Fruit fly (Drosophila melanogaster) whole organism, prepupa: ENCODE results near the gene CG9777.
A peak's percentile ranks its signal among the peaks of the same experiment; 100 is the strongest.

Experiments
- Blimp-1 ChIP-seq: fragments of 200-800 bp; sonication (Bioruptor generic); optimal IDR thresholded peaks from 3 replicates; lab custom pipeline; 2017; ENCODE audit warnings: missing biosample characterization, missing genetic modification characterization, mild to moderate bottlenecking, moderate library complexity, missing genetic modification reagents
- CG10631 ChIP-seq: fragments of 200-800 bp; sonication (Bioruptor generic); optimal IDR thresholded peaks from 2 replicates; lab custom pipeline; 2016; ENCODE audit warnings: missing biosample characterization, missing genetic modification characterization
- CG10669 ChIP-seq: fragments of 200-800 bp; sonication (Bioruptor generic); optimal IDR thresholded peaks from 3 replicates; lab custom pipeline; 2018; ENCODE audit warnings: missing biosample characterization, mild to moderate bottlenecking, missing genetic modification characterization, moderate library complexity
- CG11762 ChIP-seq: fragments of 200-800 bp; sonication (Bioruptor generic); optimal IDR thresholded peaks from 3 replicates; lab custom pipeline; 2016; ENCODE audit warnings: missing biosample characterization, missing genetic modification characterization; ENCODE audit not compliant: insufficient read depth
- CG15336 ChIP-seq: fragments of 200-800 bp; sonication (Bioruptor generic); IDR thresholded peaks from 2 replicates; pipeline ENCODE4 v1.3.6; 2022; ENCODE audit warnings: missing biosample characterization, missing genetic modification characterization
- CG1621 ChIP-seq: fragments of 200-800 bp; sonication (Bioruptor generic); optimal IDR thresholded peaks from 3 replicates; lab custom pipeline; 2018; ENCODE audit warnings: missing biosample characterization, mild to moderate bottlenecking, missing genetic modification characterization
- CG16779 ChIP-seq: fragments of 200-800 bp; sonication (Bioruptor generic); optimal IDR thresholded peaks from 3 replicates; lab custom pipeline; 2017; ENCODE audit warnings: missing biosample characterization, mild to moderate bottlenecking, missing genetic modification characterization
- CG34406 ChIP-seq: fragments of 200-800 bp; sonication (Bioruptor generic); optimal IDR thresholded peaks from 3 replicates; lab custom pipeline; 2016; ENCODE audit warnings: missing biosample characterization, missing genetic modification characterization
- CG3919 ChIP-seq: fragments of 200-800 bp; sonication (Bioruptor generic); optimal IDR thresholded peaks from 3 replicates; lab custom pipeline; 2016; ENCODE audit warnings: missing biosample characterization, missing genetic modification characterization
- CG6276 ChIP-seq: fragments of 200-800 bp; sonication (Bioruptor generic); optimal IDR thresholded peaks from 2 replicates; lab custom pipeline; 2017; ENCODE audit warnings: missing biosample characterization, mild to moderate bottlenecking, missing genetic modification characterization
- CG6808 ChIP-seq: fragments of 200-800 bp; sonication (Bioruptor generic); optimal IDR thresholded peaks from 3 replicates; lab custom pipeline; 2017; ENCODE audit warnings: missing biosample characterization, missing genetic modification characterization, mild to moderate bottlenecking, moderate library complexity, missing genetic modification reagents
- CG7368 ChIP-seq: fragments of 200-800 bp; sonication (Bioruptor generic); optimal IDR thresholded peaks from 3 replicates; lab custom pipeline; 2016; ENCODE audit warnings: missing biosample characterization, missing genetic modification characterization
- CG8319 ChIP-seq: fragments of 200-800 bp; sonication (Bioruptor generic); optimal IDR thresholded peaks from 3 replicates; lab custom pipeline; 2016; ENCODE audit warnings: missing biosample characterization, missing genetic modification characterization
- CG8632 ChIP-seq: fragments of 200-800 bp; sonication (Bioruptor generic); optimal IDR thresholded peaks from 3 replicates; lab custom pipeline; 2016; ENCODE audit warnings: missing biosample characterization, missing genetic modification characterization
- CG9139 ChIP-seq: fragments of 200-800 bp; sonication (Bioruptor generic); optimal IDR thresholded peaks from 3 replicates; lab custom pipeline; 2017; ENCODE audit warnings: missing biosample characterization, mild to moderate bottlenecking, missing genetic modification characterization
- Eip75B ChIP-seq: fragments of 200-800 bp; sonication (Bioruptor generic); optimal IDR thresholded peaks from 3 replicates; lab custom pipeline; 2016; ENCODE audit warnings: missing biosample characterization, missing genetic modification characterization
- Eip78C ChIP-seq: fragments of 200-800 bp; sonication (Bioruptor generic); peaks from one replicate; lab custom pipeline; 2016; ENCODE audit warnings: missing biosample characterization, missing genetic modification characterization
- Eip93F ChIP-seq: fragments of 200-800 bp; sonication (Bioruptor generic); optimal IDR thresholded peaks from 2 replicates; lab custom pipeline; 2016; ENCODE audit warnings: missing biosample characterization, mild to moderate bottlenecking, missing genetic modification characterization
- Ets96B ChIP-seq: fragments of 200-800 bp; optimal IDR thresholded peaks from 2 replicates; lab custom pipeline; 2019; ENCODE audit warnings: missing biosample characterization, mild to moderate bottlenecking, missing genetic modification characterization, moderate library complexity
- Gug ChIP-seq: fragments of 200-800 bp; sonication (Bioruptor generic); IDR thresholded peaks from 2 replicates; pipeline ENCODE4 v1.3.6; 2022; ENCODE audit warnings: missing biosample characterization, missing genetic modification characterization
- Hr4 ChIP-seq: fragments of 200-800 bp; sonication (Bioruptor generic); optimal IDR thresholded peaks from 3 replicates; lab custom pipeline; 2016; ENCODE audit warnings: missing biosample characterization, missing genetic modification characterization
- Met ChIP-seq: fragments of 200-800 bp; sonication (Bioruptor generic); optimal IDR thresholded peaks from 3 replicates; lab custom pipeline; 2016; ENCODE audit warnings: missing biosample characterization, missing genetic modification characterization
- OdsH ChIP-seq: fragments of 200-800 bp; sonication (Bioruptor generic); optimal IDR thresholded peaks from 3 replicates; lab custom pipeline; 2016; ENCODE audit warnings: missing biosample characterization, missing genetic modification characterization
- Smox ChIP-seq: fragments of 200-800 bp; sonication (Bioruptor generic); optimal IDR thresholded peaks from 3 replicates; lab custom pipeline; 2016; ENCODE audit warnings: missing biosample characterization, missing genetic modification characterization
- Sox102F ChIP-seq: fragments of 200-800 bp; sonication (Bioruptor generic); optimal IDR thresholded peaks from 2 replicates; lab custom pipeline; 2016; ENCODE audit warnings: missing biosample characterization, mild to moderate bottlenecking, missing genetic modification characterization
- Sox14 ChIP-seq: fragments of 200-800 bp; sonication (Bioruptor generic); optimal IDR thresholded peaks from 3 replicates; lab custom pipeline; 2016; ENCODE audit warnings: missing biosample characterization, missing genetic modification characterization
- achi ChIP-seq: fragments of 200-800 bp; sonication (Bioruptor generic); optimal IDR thresholded peaks from 3 replicates; lab custom pipeline; 2016; ENCODE audit warnings: missing biosample characterization, missing genetic modification characterization
- acj6 ChIP-seq: fragments of 200-800 bp; sonication (Bioruptor generic); optimal IDR thresholded peaks from 3 replicates; lab custom pipeline; 2016; ENCODE audit warnings: missing biosample characterization, missing genetic modification characterization
- dac ChIP-seq: fragments of 200-800 bp; sonication (Bioruptor generic); optimal IDR thresholded peaks from 2 replicates; lab custom pipeline; 2017; ENCODE audit warnings: missing biosample characterization, mild to moderate bottlenecking, missing genetic modification characterization
- dsx ChIP-seq: fragments of 200-800 bp; optimal IDR thresholded peaks from 3 replicates; lab custom pipeline; 2019; ENCODE audit warnings: missing biosample characterization, mild to moderate bottlenecking, missing genetic modification characterization, moderate library complexity; ENCODE audit not compliant: poor library complexity, severe bottlenecking
- eg ChIP-seq: fragments of 200-800 bp; sonication (Bioruptor generic); IDR thresholded peaks from 3 replicates; pipeline ENCODE4 v1.3.6; 2022; ENCODE audit warnings: missing biosample characterization, missing genetic modification characterization
- esn ChIP-seq: fragments of 200-800 bp; sonication (Bioruptor generic); optimal IDR thresholded peaks from 2 replicates; lab custom pipeline; 2016; ENCODE audit warnings: missing biosample characterization, mild to moderate bottlenecking, missing genetic modification characterization, moderate library complexity
- fd85E ChIP-seq: fragments of 200-800 bp; sonication (Bioruptor generic); optimal IDR thresholded peaks from 3 replicates; lab custom pipeline; 2016; ENCODE audit warnings: missing biosample characterization, missing genetic modification characterization
- fkh ChIP-seq: fragments of 200-800 bp; sonication (Bioruptor generic); optimal IDR thresholded peaks from 3 replicates; lab custom pipeline; 2017; ENCODE audit warnings: missing biosample characterization, mild to moderate bottlenecking, missing genetic modification characterization, moderate library complexity
- lz ChIP-seq: fragments of 200-800 bp; sonication (Bioruptor generic); optimal IDR thresholded peaks from 3 replicates; lab custom pipeline; 2016; ENCODE audit warnings: missing biosample characterization, missing genetic modification characterization
- net ChIP-seq: fragments of 200-800 bp; sonication (Bioruptor generic); optimal IDR thresholded peaks from 3 replicates; lab custom pipeline; 2016; ENCODE audit warnings: missing biosample characterization, missing genetic modification characterization
- pdm3 ChIP-seq: fragments of 200-800 bp; sonication (Bioruptor generic); optimal IDR thresholded peaks from 3 replicates; lab custom pipeline; 2016; ENCODE audit warnings: missing biosample characterization, missing genetic modification characterization
- ss ChIP-seq, 2 experiments: fragments of 200-800 bp; sonication (Bioruptor generic); optimal IDR thresholded peaks; 2 replicates in 1 of 2; 3 replicates in 1 of 2; lab custom pipeline; 2017 to 2018; ENCODE audit warnings: mild to moderate bottlenecking in 2 of 2, missing biosample characterization in 2 of 2, missing genetic modification characterization in 2 of 2, moderate library complexity in 1 of 2
- svp ChIP-seq: fragments of 200-800 bp; sonication (Bioruptor generic); peaks from one replicate; lab custom pipeline; 2016; ENCODE audit warnings: missing biosample characterization, missing genetic modification characterization
- topi ChIP-seq: fragments of 200-800 bp; sonication (Bioruptor generic); optimal IDR thresholded peaks from 3 replicates; lab custom pipeline; 2016; ENCODE audit warnings: missing biosample characterization, missing genetic modification characterization

Gene CG9777

DNA sequence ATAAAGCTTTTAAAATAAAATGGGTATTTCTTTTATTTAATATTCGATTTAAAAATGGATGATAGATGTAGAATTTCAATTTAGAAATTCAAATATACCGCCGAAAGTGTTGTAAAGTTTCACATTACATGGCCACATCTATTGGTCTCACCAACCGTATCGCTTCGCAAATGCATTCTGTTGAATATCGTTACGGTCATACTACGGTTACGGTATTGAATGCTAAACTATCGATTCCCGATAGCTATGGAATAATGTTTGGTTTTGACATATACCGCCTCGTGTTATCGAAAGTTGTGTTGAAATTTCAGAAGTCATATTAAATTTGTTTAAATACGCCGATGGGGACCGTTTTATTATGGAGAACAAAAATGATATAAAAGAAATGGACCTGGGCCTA is 19.1 kb upstream of the CG9777 start, which contains the start of the genes CG32573 and CG42512:
Gene CG32573, plus strand, starts transcription at position 279 of the 400 bp plus-strand sequence.
Gene CG42512, plus strand, starts transcription at position 279 of the 400 bp plus-strand sequence.
- TF ChIP-seq Ets96B (tag; lab: Kevin White, UChicago) (no peak), ss (GFP tag; optimal IDR thresholded peaks at IDR 0.05; lab: Kevin White, UChicago) (no peak), CG3919 (GFP tag; lab: Kevin White, UChicago) (peak; percentile 0), Eip93F (GFP tag; lab: Kevin White, UChicago) (no peak), CG6276 (GFP tag; lab: Kevin White, UChicago) (no peak), Hr4 (GFP tag; lab: Kevin White, UChicago) (no peak), acj6 (GFP tag; lab: Kevin White, UChicago) (no peak), CG11762 (GFP tag; lab: Kevin White, UChicago) (no peak), achi (peak; percentile 60), CG15336 (GFP tag; lab: Robert Waterston, UW) (no peak), CG1621 (tag; lab: Kevin White, UChicago) (peak; percentile 95), CG8319 (GFP tag; lab: Kevin White, UChicago) (no peak)

DNA sequence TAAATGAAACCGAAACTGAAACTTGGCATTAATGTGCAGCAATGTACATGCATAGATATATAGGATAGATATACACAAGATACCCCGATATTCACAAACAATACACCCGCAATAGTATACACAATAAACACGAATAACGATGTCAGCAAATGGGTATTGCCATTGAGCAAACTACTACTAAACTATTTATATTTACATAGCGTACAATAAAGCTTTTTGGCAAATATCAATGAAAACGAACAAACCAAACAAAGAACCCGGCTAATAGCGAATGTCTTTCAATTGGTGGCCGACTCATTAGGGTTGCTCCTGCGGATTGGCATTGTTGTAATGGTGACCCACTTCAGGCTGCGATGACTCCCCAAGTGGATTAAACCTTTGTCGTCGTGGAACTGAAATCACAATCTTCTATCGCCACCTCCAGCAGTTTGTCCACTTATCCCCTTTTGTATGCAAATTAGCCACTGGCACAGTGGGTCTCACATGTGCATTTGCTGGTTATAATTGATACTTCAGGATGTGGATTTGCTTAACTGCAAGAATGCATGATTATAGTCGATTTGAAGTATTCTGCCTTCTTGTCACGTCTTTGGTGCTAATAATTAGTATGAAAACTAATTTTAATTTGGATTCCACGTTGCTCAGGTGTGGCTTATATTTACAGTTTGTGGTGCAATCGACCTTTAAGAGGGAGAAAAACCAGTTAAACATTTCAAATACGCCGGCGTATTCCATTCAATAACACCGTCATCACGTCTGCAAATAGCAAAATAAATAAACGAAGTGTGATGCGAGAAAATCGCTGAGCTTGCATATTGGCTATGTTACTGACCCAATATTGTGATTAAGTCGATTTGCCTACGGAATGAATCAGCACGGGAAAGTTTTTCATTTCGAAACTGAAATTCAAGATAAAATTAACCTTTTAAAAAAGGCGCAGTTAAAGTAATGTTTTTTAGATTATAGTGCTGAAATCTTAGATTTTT is 18.3 kb upstream of the CG9777 start:
- 0 out of 3 replicates have a peak, but pooled peaks have one; percentile 27 for TF ChIP-seq eg
- TF ChIP-seq CG16779 (tag; lab: Kevin White, UChicago): peak; percentile 48
- no peak for TF ChIP-seq CG10669
- TF ChIP-seq lz (GFP tag; lab: Kevin White, UChicago): peak; percentile 44
- peak; percentile 41 for TF ChIP-seq net (GFP tag; lab: Kevin White, UChicago)
- TF ChIP-seq Met (GFP tag; lab: Kevin White, UChicago): peak; percentile 69
- TF ChIP-seq CG34406 (GFP tag; lab: Kevin White, UChicago): no peak
- TF ChIP-seq fkh (GFP tag; lab: Kevin White, UChicago): peak; percentile 82
- TF ChIP-seq Sox14: peak; percentile 13
- peak; percentile 27 for TF ChIP-seq Eip93F (GFP tag; lab: Kevin White, UChicago)
- TF ChIP-seq CG7368 (GFP tag; lab: Kevin White, UChicago): no peak
- peak; percentile 85 for TF ChIP-seq Hr4 (GFP tag; lab: Kevin White, UChicago)
- peak; percentile 91 for TF ChIP-seq Eip78C
- no peak for TF ChIP-seq CG10631 (GFP tag; lab: Kevin White, UChicago)
- TF ChIP-seq CG11762 (GFP tag; lab: Kevin White, UChicago): no peak
- TF ChIP-seq svp: peak; percentile 82
- no peak for TF ChIP-seq esn (GFP tag; lab: Kevin White, UChicago)
- peak; percentile 44; the same call in 1 of the 2 replicates for TF ChIP-seq CG15336 (GFP tag; lab: Robert Waterston, UW)
- TF ChIP-seq topi (GFP tag; lab: Kevin White, UChicago): peak; percentile 36
- TF ChIP-seq Eip75B (GFP tag; lab: Kevin White, UChicago): peak; percentile 61
- no peak for TF ChIP-seq OdsH (GFP tag; lab: Kevin White, UChicago)
- peak; percentile 28 for TF ChIP-seq dsx (GFP tag; lab: Kevin White, UChicago)

DNA sequence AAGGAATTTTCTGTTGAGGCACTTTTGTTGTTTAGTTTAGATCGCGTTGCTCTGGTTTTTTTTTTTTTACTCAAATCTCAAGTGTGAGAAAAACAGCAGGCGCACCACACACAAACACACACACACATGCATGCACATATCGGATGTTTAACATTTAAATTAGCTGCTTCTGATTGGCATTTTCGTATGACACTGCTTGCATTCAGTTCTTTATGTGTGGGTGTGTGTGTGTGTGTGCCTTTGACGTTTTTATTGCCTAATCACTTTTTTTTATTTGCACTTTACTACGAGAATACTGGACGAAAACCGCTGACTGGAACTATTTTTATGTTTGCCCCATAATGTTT is 16.4 kb upstream of the CG9777 start:
- TF ChIP-seq OdsH (GFP tag; lab: Kevin White, UChicago) (no peak), dac (GFP tag; lab: Kevin White, UChicago) (no peak), esn (GFP tag; lab: Kevin White, UChicago) (no peak), CG9139 (GFP tag; lab: Kevin White, UChicago) (no peak), pdm3 (no peak), lz (GFP tag; lab: Kevin White, UChicago) (no peak), Blimp-1 (GFP tag; lab: Kevin White, UChicago) (no peak), Sox102F (GFP tag; lab: Kevin White, UChicago) (no peak), Met (GFP tag; lab: Kevin White, UChicago) (no peak), Gug (GFP tag; lab: Robert Waterston, UW) (no peak), Smox (GFP tag; lab: Kevin White, UChicago) (no peak), CG8632 (GFP tag; lab: Kevin White, UChicago) (no peak), topi (GFP tag; lab: Kevin White, UChicago) (no peak), CG6808 (GFP tag; lab: Kevin White, UChicago) (no peak), Sox14 (no peak), CG10631 (GFP tag; lab: Kevin White, UChicago) (no peak), fkh (GFP tag; lab: Kevin White, UChicago) (no peak), fd85E (no peak), achi (no peak)
- TF ChIP-seq, all 60 proteins: peak for 0
